Fruit fly (Drosophila melanogaster) whole organism, wandering third instar larva: ENCODE data around the gene CG46309.
A peak's percentile ranks its signal among the peaks of the same experiment; 100 is the strongest.

Experiments
- Abd-B ChIP-seq: fragments of >200 bp; optimal IDR thresholded peaks from 2 replicates; lab custom pipeline; 2017; ENCODE audit warnings: missing biosample characterization, missing genetic modification characterization
- CG32264 ChIP-seq: fragments of 200-800 bp; sonication (Bioruptor generic); optimal IDR thresholded peaks from 2 replicates; lab custom pipeline; 2016; ENCODE audit warnings: missing biosample characterization, missing genetic modification characterization
- CG9705 ChIP-seq: fragments of 200-800 bp; sonication (Bioruptor generic); optimal IDR thresholded peaks from 2 replicates; lab custom pipeline; 2018; ENCODE audit warnings: missing biosample characterization, mild to moderate bottlenecking, missing genetic modification characterization
- CrebA ChIP-seq: fragments of 200-800 bp; sonication (Bioruptor generic); optimal IDR thresholded peaks from 2 replicates; lab custom pipeline; 2016; ENCODE audit warnings: missing biosample characterization, mild to moderate bottlenecking, missing genetic modification characterization, borderline replicate concordance
- Dfd ChIP-seq: fragments of >200 bp; optimal IDR thresholded peaks from 2 replicates; lab custom pipeline; 2017; ENCODE audit warnings: missing biosample characterization, missing genetic modification characterization
- Dif ChIP-seq: fragments of 200-275, 200-300 bp; sonication (Bioruptor generic); optimal IDR thresholded peaks from 2 replicates; lab custom pipeline; 2018; ENCODE audit warnings: missing biosample characterization, missing genetic modification characterization; ENCODE audit not compliant: partially characterized antibody
- GATAd ChIP-seq: sonication (Bioruptor generic); optimal IDR thresholded peaks from 2 replicates; lab custom pipeline; 2016; ENCODE audit warnings: missing biosample characterization, missing genetic modification characterization
- HLH106 ChIP-seq: fragments of 200-800 bp; optimal IDR thresholded peaks from 3 replicates; lab custom pipeline; 2019; ENCODE audit warnings: missing biosample characterization, mild to moderate bottlenecking, missing genetic modification characterization, moderate library complexity
- Hnf4 ChIP-seq: fragments of 200-800 bp; sonication (Bioruptor generic); optimal IDR thresholded peaks from 2 replicates; lab custom pipeline; 2016; ENCODE audit warnings: missing biosample characterization, mild to moderate bottlenecking, missing genetic modification characterization
- Hr78 ChIP-seq: fragments of >200 bp; optimal IDR thresholded peaks from 2 replicates; lab custom pipeline; 2017; ENCODE audit warnings: missing biosample characterization, missing genetic modification characterization
- Hr83 ChIP-seq: fragments of 200-300 bp; sonication (Bioruptor generic); optimal IDR thresholded peaks from 2 replicates; lab custom pipeline; 2016; ENCODE audit warnings: missing biosample characterization, mild to moderate bottlenecking, missing genetic modification characterization, moderate library complexity; ENCODE audit not compliant: poor library complexity, severe bottlenecking
- Jra ChIP-seq: sonication (Bioruptor generic); optimal IDR thresholded peaks from 2 replicates; lab custom pipeline; 2016; ENCODE audit warnings: missing biosample characterization, missing genetic modification characterization
- Myc ChIP-seq: fragments of >200 bp; optimal IDR thresholded peaks from 2 replicates; lab custom pipeline; 2017
- N ChIP-seq: fragments of >200 bp; optimal IDR thresholded peaks from 2 replicates; lab custom pipeline; 2018; ENCODE audit warnings: missing biosample characterization, missing external identifiers, missing genetic modification characterization
- OdsH ChIP-seq: fragments of 200-800 bp; sonication (Bioruptor generic); optimal IDR thresholded peaks from 2 replicates; lab custom pipeline; 2016; ENCODE audit warnings: missing biosample characterization, mild to moderate bottlenecking, missing genetic modification characterization
- Rel ChIP-seq, 2 experiments: fragments of 200-800 bp; sonication (Bioruptor generic) in 1 of 2; optimal IDR thresholded peaks; 2 replicates in 1 of 2; 3 replicates in 1 of 2; lab custom pipeline; 2016 to 2019; ENCODE audit warnings: mild to moderate bottlenecking in 2 of 2, missing biosample characterization in 2 of 2, missing genetic modification characterization in 2 of 2, moderate library complexity in 1 of 2
- Sp1 ChIP-seq: fragments of 200-800 bp; sonication (Bioruptor generic); optimal IDR thresholded peaks from 3 replicates; lab custom pipeline; 2019; ENCODE audit warnings: missing biosample characterization, mild to moderate bottlenecking, missing genetic modification characterization, moderate library complexity
- Vsx2 ChIP-seq: fragments of 200-300, 225-300 bp; sonication (Bioruptor generic); optimal IDR thresholded peaks from 2 replicates; lab custom pipeline; 2018; ENCODE audit warnings: missing biosample characterization, missing genetic modification characterization; ENCODE audit not compliant: partially characterized antibody
- br ChIP-seq: fragments of 200-800 bp; sonication (Bioruptor generic); optimal IDR thresholded peaks from 2 replicates; lab custom pipeline; 2016; ENCODE audit warnings: missing biosample characterization, missing genetic modification characterization
- brk ChIP-seq: fragments of 200-800 bp; sonication (Bioruptor generic); optimal IDR thresholded peaks from 2 replicates; lab custom pipeline; 2016; ENCODE audit warnings: missing biosample characterization, mild to moderate bottlenecking, missing genetic modification characterization
- dl ChIP-seq, 2 experiments: fragments of 175-275, 200-275 bp in 1 of 2; fragments of 200-275 bp in 1 of 2; sonication (Bioruptor generic); optimal IDR thresholded peaks; lab custom pipeline; 2018; ENCODE audit warnings: mild to moderate bottlenecking in 2 of 2, missing biosample characterization in 2 of 2, missing genetic modification characterization in 2 of 2, moderate library complexity in 2 of 2; ENCODE audit not compliant: partially characterized antibody in 2 of 2, insufficient read depth in 1 of 2
- dmrt93B ChIP-seq: fragments of 200-800 bp; sonication (Bioruptor generic); optimal IDR thresholded peaks from 2 replicates; lab custom pipeline; 2018; ENCODE audit warnings: missing biosample characterization, mild to moderate bottlenecking, missing genetic modification characterization
- dsf ChIP-seq: sonication (Bioruptor generic); optimal IDR thresholded peaks from 2 replicates; lab custom pipeline; 2016; ENCODE audit warnings: missing biosample characterization, missing genetic modification characterization, borderline replicate concordance
- foxo ChIP-seq, 2 experiments: fragments of 200-800 bp; sonication (Bioruptor generic); optimal IDR thresholded peaks; 2 replicates in 1 of 2; 3 replicates in 1 of 2; lab custom pipeline; 2016 to 2017; ENCODE audit warnings: missing biosample characterization in 2 of 2, missing genetic modification characterization in 2 of 2
- fru ChIP-seq: fragments of 200-800 bp; sonication (Bioruptor generic); optimal IDR thresholded peaks from 3 replicates; lab custom pipeline; 2016; ENCODE audit warnings: missing biosample characterization, mild to moderate bottlenecking, missing genetic modification characterization
- h ChIP-seq: fragments of 200-800 bp; sonication (Bioruptor generic); optimal IDR thresholded peaks from 3 replicates; lab custom pipeline; 2016; ENCODE audit warnings: missing biosample characterization, mild to moderate bottlenecking, missing genetic modification characterization
- jim ChIP-seq: fragments of 175-275, 200-325 bp; sonication (Bioruptor generic); optimal IDR thresholded peaks from 2 replicates; lab custom pipeline; 2016; ENCODE audit warnings: missing biosample characterization, mild to moderate bottlenecking, missing genetic modification characterization
- pan ChIP-seq: fragments of >200 bp; optimal IDR thresholded peaks from 2 replicates; lab custom pipeline; 2017
- psq ChIP-seq: fragments of 200-800 bp; sonication (Bioruptor generic); optimal IDR thresholded peaks from 3 replicates; lab custom pipeline; 2017; ENCODE audit warnings: missing biosample characterization, mild to moderate bottlenecking, missing genetic modification characterization, moderate library complexity
- rgr ChIP-seq: fragments of 200-800 bp; sonication (Bioruptor generic); optimal IDR thresholded peaks from 3 replicates; lab custom pipeline; 2016; ENCODE audit warnings: missing biosample characterization, mild to moderate bottlenecking, missing genetic modification characterization
- sage ChIP-seq: fragments of 200-800 bp; sonication (Bioruptor generic); optimal IDR thresholded peaks from 2 replicates; lab custom pipeline; 2016; ENCODE audit warnings: missing biosample characterization, mild to moderate bottlenecking, missing genetic modification characterization
- sv ChIP-seq: fragments of 200-800 bp; sonication (Bioruptor generic); optimal IDR thresholded peaks from 3 replicates; lab custom pipeline; 2016; ENCODE audit warnings: missing biosample characterization, missing genetic modification characterization
- tai ChIP-seq: sonication (Bioruptor generic); optimal IDR thresholded peaks from 2 replicates; lab custom pipeline; 2016; ENCODE audit warnings: missing biosample characterization, missing genetic modification characterization
- usp ChIP-seq: fragments of >200 bp; optimal IDR thresholded peaks from 2 replicates; lab custom pipeline; 2017; ENCODE audit warnings: missing biosample characterization, missing genetic modification characterization

CG46309 gene

DNA sequence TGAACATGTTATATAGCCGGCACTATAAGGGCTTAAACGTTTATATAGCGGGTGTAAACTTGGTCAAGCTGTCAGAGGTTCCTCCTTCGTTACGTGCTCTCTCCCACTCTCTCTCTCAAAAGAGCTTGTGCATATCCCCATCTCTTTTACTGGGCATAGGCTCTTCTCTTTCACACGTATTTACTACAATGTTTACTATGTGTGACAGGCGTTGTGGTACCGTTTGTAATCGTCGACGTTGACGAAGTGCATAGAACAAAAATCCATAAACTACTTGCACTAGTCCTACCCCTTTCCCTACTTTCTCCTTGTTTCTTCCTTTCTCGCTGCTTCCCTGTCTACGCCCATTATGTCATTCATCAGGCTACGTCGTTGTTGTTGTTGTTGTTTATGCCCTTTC, 25.2 kb upstream of the CG46309 start:
- TF ChIP-seq Dif (GFP tag; lab: Kevin White, UChicago) = no peak
- TF ChIP-seq Hr83 (GFP tag; lab: Kevin White, UChicago) = no peak
- no peak for TF ChIP-seq dmrt93B (GFP tag; lab: Kevin White, UChicago)
- TF ChIP-seq sage (GFP tag; lab: Kevin White, UChicago) = no peak
- TF ChIP-seq CG9705 = no peak
- no peak for TF ChIP-seq Rel (GFP tag; optimal IDR thresholded peaks at IDR 0.05; lab: Kevin White, UChicago)
- TF ChIP-seq Rel (tag; optimal IDR thresholded peaks at IDR 0.05; lab: Kevin White, UChicago) = no peak
- no peak for TF ChIP-seq Vsx2 (GFP tag; lab: Kevin White, UChicago)
- no peak for TF ChIP-seq Dfd (GFP tag; lab: Kevin White, UChicago)
- no peak for TF ChIP-seq Hnf4 (GFP tag; lab: Kevin White, UChicago)
- no peak for TF ChIP-seq usp (GFP tag; lab: Kevin White, UChicago)
- no peak for TF ChIP-seq pan
- no peak for TF ChIP-seq foxo (GFP tag; optimal IDR thresholded peaks at IDR 0.05; lab: Kevin White, UChicago)
- no peak for TF ChIP-seq psq
- TF ChIP-seq OdsH (GFP tag; lab: Kevin White, UChicago) = no peak
- TF ChIP-seq CG32264 (GFP tag; lab: Kevin White, UChicago) = no peak
- TF ChIP-seq brk = no peak
- no peak for TF ChIP-seq br (GFP tag; lab: Kevin White, UChicago)
- TF ChIP-seq GATAd = no peak
- no peak for TF ChIP-seq fru (GFP tag; lab: Kevin White, UChicago)

DNA sequence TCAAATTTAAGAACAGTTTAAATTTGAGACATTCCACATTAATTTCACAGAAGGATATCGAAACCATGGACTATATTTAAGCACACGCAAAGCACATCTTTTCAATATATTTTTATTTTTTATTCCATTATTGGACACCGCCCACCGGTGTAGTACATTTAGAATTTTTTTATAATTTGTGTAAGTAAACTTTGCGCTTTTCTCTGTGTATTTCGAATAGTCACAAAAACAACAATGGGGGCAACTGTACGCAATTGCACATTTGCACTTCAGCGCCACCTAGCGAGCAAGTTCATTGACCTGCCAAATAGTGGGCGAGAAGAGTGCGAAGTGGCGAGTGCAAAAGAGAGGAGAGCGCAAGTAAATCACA, 24.2 kb upstream of the CG46309 start:
- TF ChIP-seq HLH106 (tag; lab: Kevin White, UChicago) (peak; percentile 8), foxo (GFP tag; optimal IDR thresholded peaks at IDR 0.05; lab: Kevin White, UChicago) (peak in 1 of 2 experiments; percentile 30), Hr83 (GFP tag; lab: Kevin White, UChicago) (no peak), br (GFP tag; lab: Kevin White, UChicago) (peak; percentile 4), Sp1 (GFP tag; lab: Kevin White, UChicago) (peak; percentile 8), CrebA (GFP tag; lab: Kevin White, UChicago) (no peak), jim (GFP tag; lab: Kevin White, UChicago) (no peak), rgr (GFP tag; lab: Kevin White, UChicago) (no peak), Rel (GFP tag; optimal IDR thresholded peaks at IDR 0.05; lab: Kevin White, UChicago) (no peak), Rel (tag; optimal IDR thresholded peaks at IDR 0.05; lab: Kevin White, UChicago) (no peak), fru (GFP tag; lab: Kevin White, UChicago) (peak; percentile 12), sv (GFP tag; lab: Kevin White, UChicago) (peak; percentile 20), h (peak; percentile 21)

DNA sequence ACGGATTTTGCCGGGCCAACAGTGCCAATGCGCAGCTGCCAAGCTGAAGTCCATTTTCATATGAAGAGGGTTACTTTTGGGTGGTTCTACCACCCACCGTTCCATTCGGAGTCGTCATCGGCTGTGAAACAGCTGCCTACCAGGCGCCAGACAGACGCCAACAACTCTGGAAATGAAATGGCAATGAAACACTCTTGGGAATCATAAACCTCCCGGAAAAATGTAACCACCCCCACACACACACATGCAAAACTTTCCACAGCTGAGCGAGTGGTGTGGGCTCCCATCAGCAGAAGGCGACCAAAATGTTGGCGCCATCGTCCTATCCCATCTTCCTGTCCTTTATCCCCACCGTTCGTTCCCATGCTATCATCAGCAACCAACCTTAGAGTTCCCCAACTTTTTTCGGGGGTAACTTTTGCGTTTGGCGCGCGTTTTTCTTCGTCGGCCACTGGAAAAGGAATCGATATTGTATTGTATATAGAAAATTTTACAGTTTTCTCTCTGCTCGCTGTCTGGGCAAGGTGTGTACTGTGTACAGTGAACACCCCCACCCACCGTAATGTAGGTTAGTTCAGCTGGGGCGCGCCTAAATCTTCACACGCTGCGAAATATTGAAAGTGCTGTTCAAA, 23.7 kb upstream of the CG46309 start:
- TF ChIP-seq Dif (GFP tag; lab: Kevin White, UChicago) (peak; percentile 6), Abd-B (GFP tag; lab: Kevin White, UChicago) (no peak)

DNA sequence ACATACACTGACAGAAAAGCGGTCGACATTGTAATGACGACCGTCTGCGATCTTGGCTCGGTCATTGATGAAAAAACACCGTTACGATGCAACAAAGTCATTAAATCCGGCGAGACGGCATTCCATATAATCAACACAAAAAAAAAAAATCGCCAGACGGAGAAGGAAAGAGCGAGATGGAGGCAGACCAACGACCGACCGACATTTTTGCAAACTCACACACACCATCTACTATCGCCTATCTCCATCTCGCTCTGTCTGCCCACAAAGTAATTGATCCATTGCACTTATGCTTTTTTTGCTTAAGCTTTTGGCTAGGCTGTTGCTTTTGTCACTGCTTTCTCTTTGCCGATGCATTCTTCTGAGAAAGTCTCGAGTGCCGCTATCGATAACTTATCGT, 22.5 kb upstream of the CG46309 start:
- TF ChIP-seq Hnf4 (GFP tag; lab: Kevin White, UChicago) = no peak
- TF ChIP-seq brk = no peak
- no peak for TF ChIP-seq Abd-B (GFP tag; lab: Kevin White, UChicago)
- TF ChIP-seq psq = no peak
- no peak for TF ChIP-seq dl (GFP tag; optimal IDR thresholded peaks at IDR 0.05; lab: Kevin White, UChicago; ENCODE audit: insufficient read depth in 1 of 2, partially characterized antibody in 2 of 2)
- no peak for TF ChIP-seq dsf (GFP tag; lab: Kevin White, UChicago)
- TF ChIP-seq sv (GFP tag; lab: Kevin White, UChicago) = no peak
- TF ChIP-seq Dfd (GFP tag; lab: Kevin White, UChicago) = no peak
- no peak for TF ChIP-seq Jra
- TF ChIP-seq Myc (lab: Kevin White, UChicago) = no peak
- no peak for TF ChIP-seq tai (GFP tag; lab: Kevin White, UChicago)
- no peak for TF ChIP-seq CG32264 (GFP tag; lab: Kevin White, UChicago)
- no peak for TF ChIP-seq CG9705
- no peak for TF ChIP-seq jim (GFP tag; lab: Kevin White, UChicago)
- TF ChIP-seq N = no peak
- no peak for TF ChIP-seq Hr78
- TF ChIP-seq, all 38 proteins: peak for 0
